Worm (Caenorhabditis elegans): ENCODE data around the gene pat-3.

DNA sequence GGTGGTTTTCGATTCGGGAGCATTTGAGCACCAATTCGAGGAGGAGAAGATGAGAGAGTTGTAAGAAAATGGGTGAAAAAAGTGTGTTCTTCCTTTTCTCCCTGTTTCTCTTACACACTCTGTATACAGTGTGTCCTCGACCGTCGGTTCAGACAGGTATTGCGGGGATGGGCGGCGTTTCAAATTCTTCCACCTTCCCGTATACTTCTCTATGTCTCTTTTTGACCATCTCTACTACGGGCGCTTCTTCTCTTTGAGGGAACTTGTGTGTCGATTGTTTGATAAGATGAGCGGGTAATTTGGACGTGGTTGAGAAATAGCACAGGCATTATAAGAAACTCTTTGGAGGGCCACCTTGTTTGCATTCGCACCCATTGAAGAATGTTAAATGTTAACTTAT lies 26.4 kb downstream of the pat-3 start:
- TF ChIP-seq W03F9.2 (tag; optimal IDR thresholded peaks at IDR 0.05) = no peak
- no peak for TF ChIP-seq dao-5 (tag; optimal IDR thresholded peaks at IDR 0.05)
- TF ChIP-seq him-1 (tag; optimal IDR thresholded peaks at IDR 0.05) = no peak
